Worm (Caenorhabditis elegans) whole organism, early embryonic: ENCODE results near the gene ZK688.1.

Source experiments
- B0310.2 ChIP-seq: sonication (generic microtip); optimal IDR thresholded peaks from 2 replicates; lab custom pipeline; 2016; ENCODE audit warnings: mild to moderate bottlenecking, missing genetic modification characterization, missing compliant biosample characterization
- F13C5.2 ChIP-seq: sonication (generic microtip); optimal IDR thresholded peaks from 2 replicates; lab custom pipeline; 2017; ENCODE audit warnings: mild to moderate bottlenecking, missing genetic modification characterization, inconsistent platforms, missing compliant biosample characterization
- aly-1 ChIP-seq: sonication (generic microtip); optimal IDR thresholded peaks from 2 replicates; lab custom pipeline; 2016; ENCODE audit warnings: missing genetic modification characterization, missing compliant biosample characterization
- ama-1 ChIP-seq: fragments of 150-350 bp; optimal IDR thresholded peaks from 2 replicates; lab custom pipeline; 2014
- ceh-13 ChIP-seq: fragments of 200-800 bp; sonication (Bioruptor generic); optimal IDR thresholded peaks from 2 replicates; lab custom pipeline; 2018; ENCODE audit warnings: mild to moderate bottlenecking, missing genetic modification characterization, missing compliant biosample characterization
- ceh-36 ChIP-seq: sonication (generic microtip); optimal IDR thresholded peaks from 2 replicates; lab custom pipeline; 2016; ENCODE audit warnings: missing genetic modification characterization, inconsistent platforms, missing compliant biosample characterization
- ets-7 ChIP-seq: sonication (generic microtip); optimal IDR thresholded peaks from 2 replicates; lab custom pipeline; 2016; ENCODE audit warnings: missing genotype, missing genetic modification characterization, missing compliant biosample characterization
- flt-1 ChIP-seq: fragments of 200-800 bp; sonication (Bioruptor generic); IDR thresholded peaks from 2 replicates; pipeline ENCODE4 v1.3.6; 2022; ENCODE audit warnings: missing genetic modification characterization, missing compliant biosample characterization
- hmbx-1 ChIP-seq: sonication (generic microtip); optimal IDR thresholded peaks from 2 replicates; lab custom pipeline; 2016; ENCODE audit warnings: mild to moderate bottlenecking, missing genetic modification characterization, missing compliant biosample characterization
- hmg-4 ChIP-seq: fragments of 200-800 bp; sonication (Bioruptor generic); optimal IDR thresholded peaks from 2 replicates; lab custom pipeline; 2018; ENCODE audit warnings: mild to moderate bottlenecking, missing genetic modification characterization, missing compliant biosample characterization
- hnd-1 ChIP-seq: sonication (generic microtip); optimal IDR thresholded peaks from 2 replicates; lab custom pipeline; 2016; ENCODE audit warnings: missing genetic modification characterization, missing compliant biosample characterization
- pes-1 ChIP-seq: fragments of 200-800 bp; sonication (Bioruptor generic); IDR thresholded peaks from 2 replicates; pipeline ENCODE4 v1.3.6; 2022; ENCODE audit warnings: missing genetic modification reagents, missing genetic modification characterization, missing compliant biosample characterization
- scrt-1 ChIP-seq: fragments of 200-800 bp; sonication (Bioruptor generic); IDR thresholded peaks from 2 replicates; pipeline ENCODE4 v1.3.6; 2022; ENCODE audit warnings: missing genetic modification characterization, missing compliant biosample characterization
- sea-1 ChIP-seq: fragments of 200-800 bp; sonication (Bioruptor generic); conservative IDR thresholded peaks from 2 replicates; pipeline ENCODE4 v1.3.6; 2022; ENCODE audit warnings: missing genetic modification characterization, missing compliant biosample characterization
- tbx-11 ChIP-seq: fragments of 200-800 bp; sonication (Bioruptor generic); IDR thresholded peaks from 2 replicates; pipeline ENCODE4 v1.3.6; 2022; ENCODE audit warnings: missing genetic modification characterization, missing compliant biosample characterization
- tbx-37 ChIP-seq: fragments of 200-800 bp; sonication (Bioruptor generic); conservative IDR thresholded peaks from 2 replicates; pipeline ENCODE4 v1.3.6; 2022; ENCODE audit warnings: missing genetic modification reagents, missing genetic modification characterization, missing compliant biosample characterization
- tra-4 ChIP-seq: sonication (generic microtip); optimal IDR thresholded peaks from 2 replicates; lab custom pipeline; 2017; ENCODE audit warnings: missing genetic modification characterization, missing compliant biosample characterization

ZK688.1 gene

DNA sequence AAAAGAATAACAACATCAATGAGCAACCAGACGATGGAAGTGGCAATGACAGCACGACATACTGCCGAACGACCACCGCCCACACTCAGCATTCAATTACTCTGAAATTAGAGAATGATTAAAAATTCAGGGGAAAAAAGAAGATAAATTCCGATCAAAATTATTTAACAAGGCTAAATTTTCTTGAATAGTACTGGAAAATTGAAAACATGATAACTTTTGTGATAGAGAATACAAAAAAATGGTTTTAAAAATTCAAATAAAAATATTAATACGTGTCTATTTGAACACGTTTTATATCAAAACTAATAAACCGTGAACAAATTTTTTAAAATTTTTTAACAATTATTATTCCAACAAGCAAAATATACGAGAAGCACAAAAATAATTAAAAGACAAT lies 8.3 kb downstream of the ZK688.1 start, which contains the start of gene gly-3:
TSS of gene gly-3 (minus strand) at position 101 of the 400 bp plus-strand sequence.
- no peak for TF ChIP-seq tbx-11 (GFP tag; lab: Robert Waterston, UW)

DNA sequence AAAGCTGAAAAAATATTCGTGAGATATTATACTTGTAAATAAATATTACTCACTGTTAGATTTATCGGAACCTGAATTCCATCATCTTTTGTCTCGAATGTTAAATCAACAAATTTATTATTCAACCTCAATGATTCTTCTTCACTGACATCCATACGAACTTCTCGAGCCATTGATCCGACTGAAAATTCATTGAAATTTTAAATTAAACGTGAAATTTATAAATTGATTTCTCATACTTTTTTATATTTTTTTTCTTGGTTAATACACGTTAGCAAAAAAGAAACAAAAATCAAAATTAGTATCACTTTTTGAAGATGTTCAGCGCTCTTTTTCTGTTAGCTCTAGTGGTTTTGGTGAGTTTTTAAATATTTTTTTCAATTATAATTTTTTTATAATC lies 10.5 kb downstream of the ZK688.1 start, which contains the start of gene C29E4.14:
TSS of gene C29E4.14 (plus strand) at position 301 of the 400 bp plus-strand sequence.
- no peak for TF ChIP-seq F13C5.2
- no peak for TF ChIP-seq ceh-36 (tag; lab: Kevin White, UChicago)
- TF ChIP-seq tbx-37 (GFP tag; lab: Robert Waterston, UW): no peak
- TF ChIP-seq ama-1 (lab: Kevin White, UChicago): no peak
- TF ChIP-seq tra-4 (tag; lab: Kevin White, UChicago): no peak
- no peak for TF ChIP-seq flt-1 (GFP tag; lab: Robert Waterston, UW)
- no peak for TF ChIP-seq B0310.2 (tag; lab: Kevin White, UChicago)
- no peak for TF ChIP-seq ets-7 (tag; lab: Kevin White, UChicago)
- TF ChIP-seq scrt-1: no peak
- no peak for TF ChIP-seq aly-1 (tag; lab: Kevin White, UChicago)
- no peak for TF ChIP-seq hmg-4 (GFP tag; lab: Kevin White, UChicago)
- no peak for TF ChIP-seq sea-1 (GFP tag; lab: Robert Waterston, UW)
- no peak for TF ChIP-seq hnd-1 (tag; lab: Kevin White, UChicago)
- no peak for TF ChIP-seq pes-1
- no peak for TF ChIP-seq tbx-11 (GFP tag; lab: Robert Waterston, UW)
- no peak for TF ChIP-seq hmbx-1
- no peak for TF ChIP-seq ceh-13 (GFP tag; lab: Kevin White, UChicago)

DNA sequence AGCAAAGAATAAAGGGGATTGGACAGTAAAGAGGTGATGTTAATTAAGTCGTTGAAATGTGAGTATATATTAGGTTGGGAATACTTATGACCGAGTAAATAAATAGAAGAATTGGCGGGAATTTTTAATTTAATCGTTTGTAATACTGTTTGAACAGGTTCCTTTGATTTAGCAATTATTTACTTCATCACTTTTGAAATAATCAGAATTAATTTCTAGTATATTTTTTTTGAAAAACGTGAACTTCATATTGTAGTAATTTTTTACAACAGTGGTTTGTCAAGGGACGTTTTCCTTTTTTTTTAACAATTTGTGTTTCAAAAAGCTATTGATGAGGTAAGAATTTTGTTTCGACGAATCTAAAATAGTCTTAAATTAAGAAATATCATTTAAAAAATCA lies 12.8 kb downstream of the ZK688.1 start, which contains the start of gene C29E4.17:
TSS of gene C29E4.17 (plus strand) at position 301 of the 400 bp plus-strand sequence.
- TF ChIP-seq hmg-4 (GFP tag; lab: Kevin White, UChicago) (no peak), tbx-37 (GFP tag; lab: Robert Waterston, UW) (no peak), ets-7 (tag; lab: Kevin White, UChicago) (no peak), ceh-13 (GFP tag; lab: Kevin White, UChicago) (no peak), ceh-36 (tag; lab: Kevin White, UChicago) (no peak), aly-1 (tag; lab: Kevin White, UChicago) (no peak), tra-4 (tag; lab: Kevin White, UChicago) (no peak), hnd-1 (tag; lab: Kevin White, UChicago) (no peak), pes-1 (no peak), B0310.2 (tag; lab: Kevin White, UChicago) (no peak), tbx-11 (GFP tag; lab: Robert Waterston, UW) (no peak), flt-1 (GFP tag; lab: Robert Waterston, UW) (no peak), sea-1 (GFP tag; lab: Robert Waterston, UW) (no peak), F13C5.2 (no peak), ama-1 (lab: Kevin White, UChicago) (no peak), hmbx-1 (no peak), scrt-1 (no peak)

DNA sequence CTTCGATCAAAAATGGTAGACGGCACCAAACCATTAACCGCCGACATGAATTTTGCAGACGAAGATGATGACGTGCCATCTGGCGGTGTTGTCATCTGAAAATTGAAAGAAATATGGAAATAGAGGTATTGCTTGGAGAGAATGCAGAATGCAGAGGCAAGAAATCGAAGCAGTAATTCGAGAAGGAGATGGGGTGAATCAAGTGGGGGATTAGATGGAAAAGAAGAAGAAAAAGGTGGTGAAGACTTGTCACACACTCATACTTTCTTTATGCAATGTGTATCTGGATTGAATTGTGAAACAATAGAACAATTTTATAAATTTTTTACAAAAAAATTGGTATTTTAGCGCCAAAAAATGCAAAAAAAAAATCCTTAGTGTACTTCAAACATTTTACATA lies 15.5 kb downstream of the ZK688.1 start, which contains the start of gene tag-250:
TSS of gene tag-250 (minus strand) at position 101 of the 400 bp plus-strand sequence.
- no peak for TF ChIP-seq scrt-1
- TF ChIP-seq tra-4 (tag; lab: Kevin White, UChicago): no peak
- no peak for TF ChIP-seq hmg-4 (GFP tag; lab: Kevin White, UChicago)
- no peak for TF ChIP-seq tbx-11 (GFP tag; lab: Robert Waterston, UW)
- TF ChIP-seq hmbx-1: no peak
- TF ChIP-seq F13C5.2: no peak
- no peak for TF ChIP-seq ceh-13 (GFP tag; lab: Kevin White, UChicago)
- no peak for TF ChIP-seq pes-1
- TF ChIP-seq tbx-37 (GFP tag; lab: Robert Waterston, UW): no peak
- no peak for TF ChIP-seq ama-1 (lab: Kevin White, UChicago)
- no peak for TF ChIP-seq aly-1 (tag; lab: Kevin White, UChicago)

DNA sequence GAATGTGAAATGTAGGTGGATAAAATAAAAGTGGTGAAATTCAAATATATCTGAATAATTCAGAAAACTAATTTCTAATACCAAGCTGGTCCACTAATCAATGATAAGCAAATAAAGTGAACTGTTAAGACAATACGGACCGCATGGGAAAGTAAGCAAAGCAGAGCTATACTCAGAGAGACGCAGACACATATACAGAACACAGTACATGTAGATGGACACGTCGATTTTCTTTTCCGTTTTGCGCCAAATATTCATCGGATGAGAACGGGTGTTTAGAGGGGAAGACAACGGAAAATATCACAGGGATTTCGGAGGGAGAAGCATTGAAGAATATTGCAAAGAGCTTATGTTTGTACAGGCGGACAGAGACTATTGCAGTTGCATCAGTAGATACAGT lies 16.6 kb downstream of the ZK688.1 start:
- TF ChIP-seq tbx-11 (GFP tag; lab: Robert Waterston, UW) (no peak), hnd-1 (tag; lab: Kevin White, UChicago) (no peak), ama-1 (lab: Kevin White, UChicago) (no peak), pes-1 (no peak), B0310.2 (tag; lab: Kevin White, UChicago) (no peak), ceh-13 (GFP tag; lab: Kevin White, UChicago) (no peak), F13C5.2 (no peak), tra-4 (tag; lab: Kevin White, UChicago) (no peak), ceh-36 (tag; lab: Kevin White, UChicago) (no peak), aly-1 (tag; lab: Kevin White, UChicago) (no peak)

DNA sequence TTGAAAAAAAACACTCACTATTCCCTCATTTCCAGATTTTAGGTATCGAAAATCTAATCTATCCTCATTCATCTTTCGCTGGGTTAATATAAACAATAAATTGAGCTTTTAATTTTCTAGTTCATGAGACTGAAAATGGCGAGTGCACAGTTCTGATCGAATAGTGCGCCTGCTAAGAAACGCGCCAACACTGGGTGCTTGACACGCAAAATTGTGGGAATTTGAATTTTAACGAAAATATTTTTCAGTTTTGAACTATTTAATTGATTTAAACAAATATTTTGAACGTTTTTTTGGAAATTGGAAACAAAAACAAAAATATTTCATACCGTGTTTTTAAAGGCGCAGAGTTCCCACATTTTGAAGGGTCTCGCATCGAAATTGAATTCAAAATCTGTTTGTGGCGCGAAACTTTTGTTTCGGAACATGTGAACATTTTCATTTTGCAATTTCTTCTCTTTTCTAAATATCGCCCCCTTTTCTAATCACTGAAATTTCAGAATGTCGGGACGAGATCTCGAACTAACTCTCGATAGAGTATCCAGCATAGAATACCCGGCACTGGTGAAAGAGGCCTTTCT lies 19.3 kb downstream of the ZK688.1 start, which contains the start of the genes C29E4.13 and npp-15:
TSS of gene C29E4.13 (minus strand) at position 169 of the 581 bp plus-strand sequence.
TSS of gene npp-15 (plus strand) at position 495 of the 581 bp plus-strand sequence.
- TF ChIP-seq tbx-11 (GFP tag; lab: Robert Waterston, UW): no peak
- no peak for TF ChIP-seq hmbx-1
- no peak for TF ChIP-seq aly-1 (tag; lab: Kevin White, UChicago)

DNA sequence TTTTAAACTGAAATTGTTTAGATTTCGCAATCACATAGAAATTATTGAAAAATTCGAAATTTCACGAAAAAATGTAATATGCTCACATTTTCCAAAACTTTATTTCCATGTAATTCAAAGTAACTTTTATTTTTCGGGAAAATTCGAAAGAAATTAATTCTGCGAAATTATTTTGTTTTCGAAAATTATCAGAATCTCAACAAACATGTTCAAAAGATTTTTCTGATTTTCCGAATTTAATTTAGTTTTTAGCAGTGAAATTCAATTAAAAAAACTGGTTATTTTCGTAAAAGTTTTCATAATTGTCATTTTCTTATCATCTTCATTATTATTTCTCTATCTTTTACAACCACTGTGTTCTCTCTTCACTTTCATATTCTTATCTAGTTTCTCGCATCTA lies 23.9 kb downstream of the ZK688.1 start, which contains the start of gene ran-2:
TSS of gene ran-2 (plus strand) at position 301 of the 400 bp plus-strand sequence.
- TF ChIP-seq hmbx-1 (no peak), hmg-4 (GFP tag; lab: Kevin White, UChicago) (no peak), hnd-1 (tag; lab: Kevin White, UChicago) (no peak), sea-1 (GFP tag; lab: Robert Waterston, UW) (no peak), flt-1 (GFP tag; lab: Robert Waterston, UW) (no peak), pes-1 (no peak), ama-1 (lab: Kevin White, UChicago) (no peak), F13C5.2 (no peak), ceh-13 (GFP tag; lab: Kevin White, UChicago) (no peak), aly-1 (tag; lab: Kevin White, UChicago) (no peak), tbx-37 (GFP tag; lab: Robert Waterston, UW) (no peak), tra-4 (tag; lab: Kevin White, UChicago) (no peak), scrt-1 (no peak), ceh-36 (tag; lab: Kevin White, UChicago) (no peak), tbx-11 (GFP tag; lab: Robert Waterston, UW) (no peak), B0310.2 (tag; lab: Kevin White, UChicago) (no peak), ets-7 (tag; lab: Kevin White, UChicago) (no peak)
